Worm (Caenorhabditis elegans): ENCODE measurements around the gene asp-8.

Gene asp-8

ce11 chrV:3039282-3039681 is 14.9 kb downstream of the asp-8 start, which contains the start of gene chpf-2:
Gene chpf-2, minus strand, starts transcription at chrV:3039382.
- no peak for TF ChIP-seq ces-1 (GFP tag; optimal IDR thresholded peaks at IDR 0.05)
- no peak for TF ChIP-seq ham-2 (GFP tag; optimal IDR thresholded peaks at IDR 0.05)
- no peak for TF ChIP-seq elt-1 (tag; optimal IDR thresholded peaks at IDR 0.05; ENCODE audit: borderline replicate concordance, insufficient read depth)

DNA sequence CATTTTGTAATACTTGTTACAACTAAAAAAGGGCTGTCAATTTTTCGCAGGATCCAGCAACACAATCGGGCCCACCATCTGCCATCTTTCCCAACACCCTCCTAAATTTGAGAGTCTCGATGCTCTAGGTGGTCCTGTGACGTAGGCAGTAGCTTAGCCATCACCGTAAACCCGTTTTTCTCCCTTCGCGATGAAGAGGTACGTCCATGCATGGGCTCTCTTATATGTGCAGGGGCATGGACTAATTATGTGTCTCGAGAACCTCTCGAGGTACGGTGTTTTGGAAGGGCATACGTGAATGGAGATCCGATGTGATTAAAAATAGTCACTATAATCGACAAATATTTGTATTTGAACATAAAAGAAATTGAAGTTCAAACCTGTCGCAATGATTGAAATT is 16.6 kb downstream of the asp-8 start:
- TF ChIP-seq mls-2 (tag; optimal IDR thresholded peaks at IDR 0.05), result no peak
- no peak for TF ChIP-seq ham-2 (GFP tag; optimal IDR thresholded peaks at IDR 0.05)
- TF ChIP-seq unc-62 (GFP tag; optimal IDR thresholded peaks at IDR 0.05), result no peak

DNA sequence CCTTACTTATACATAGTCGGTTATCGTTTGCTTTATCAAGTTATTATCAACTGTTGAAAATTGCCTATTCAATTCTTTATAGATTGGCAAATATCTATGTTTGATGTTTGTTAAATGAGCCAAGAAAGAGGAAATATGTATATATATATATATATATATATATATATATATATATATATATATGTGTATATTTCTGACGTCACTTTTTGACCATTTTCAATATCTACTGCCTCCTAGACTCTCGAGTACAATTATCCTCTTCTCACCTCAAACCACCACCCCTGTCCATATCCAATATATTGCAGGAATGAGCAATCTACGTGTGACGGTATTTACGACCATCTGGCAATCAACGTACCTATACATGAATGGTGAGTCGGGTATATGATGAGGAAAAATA is 20.5 kb downstream of the asp-8 start, which contains the start of gene F59D6.1:
F59D6.1 (plus strand) TSS at position 301 of the 400 bp plus-strand sequence.
- TF ChIP-seq blmp-1 (tag; optimal IDR thresholded peaks at IDR 0.05), result no peak

DNA sequence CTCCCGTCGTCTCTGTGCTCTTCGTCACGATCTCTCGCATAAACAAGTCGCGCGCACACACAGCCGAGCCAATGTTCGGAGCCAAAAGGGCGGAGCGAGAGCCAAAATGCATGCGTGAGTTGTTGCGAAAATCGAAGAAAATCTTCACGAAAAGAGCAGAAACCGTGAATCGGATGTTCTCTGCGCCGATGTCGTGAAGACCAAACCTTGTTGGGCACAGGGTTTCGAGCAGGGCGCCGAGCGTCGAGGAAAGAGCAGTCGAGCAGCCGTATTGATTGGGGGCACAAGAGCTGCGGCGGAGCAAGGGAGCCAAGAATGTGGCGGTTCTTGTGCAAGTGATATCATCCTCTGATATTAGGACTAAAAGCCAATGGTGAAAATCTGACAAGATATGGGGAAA is 22.0 kb downstream of the asp-8 start:
- TF ChIP-seq hlh-1 (tag; optimal IDR thresholded peaks at IDR 0.05), result no peak

- TF ChIP-seq ceh-39 (tag; optimal IDR thresholded peaks at IDR 0.05) (no peak), unc-39 (tag; optimal IDR thresholded peaks at IDR 0.05) (no peak), elt-3 (tag; optimal IDR thresholded peaks at IDR 0.05) (no peak), elt-1 (tag; optimal IDR thresholded peaks at IDR 0.05; ENCODE audit: borderline replicate concordance, insufficient read depth) (no peak), mab-5 (tag; optimal IDR thresholded peaks at IDR 0.05) (no peak), nhr-76 (tag; optimal IDR thresholded peaks at IDR 0.05) (no peak), ztf-11 (tag; optimal IDR thresholded peaks at IDR 0.05) (no peak), nhr-12 (tag; optimal IDR thresholded peaks at IDR 0.05) (no peak), nhr-28 (tag; optimal IDR thresholded peaks at IDR 0.05) (no peak), ham-2 (GFP tag; optimal IDR thresholded peaks at IDR 0.05) (no peak), unc-62 (GFP tag; optimal IDR thresholded peaks at IDR 0.05) (no peak)
Measured at ce11 chrV:3054254-3054653, 29.9 kb downstream of the asp-8 start, which contains the start of gene C50H11.8. Gene C50H11.8, plus strand, starts transcription at chrV:3054554.

DNA sequence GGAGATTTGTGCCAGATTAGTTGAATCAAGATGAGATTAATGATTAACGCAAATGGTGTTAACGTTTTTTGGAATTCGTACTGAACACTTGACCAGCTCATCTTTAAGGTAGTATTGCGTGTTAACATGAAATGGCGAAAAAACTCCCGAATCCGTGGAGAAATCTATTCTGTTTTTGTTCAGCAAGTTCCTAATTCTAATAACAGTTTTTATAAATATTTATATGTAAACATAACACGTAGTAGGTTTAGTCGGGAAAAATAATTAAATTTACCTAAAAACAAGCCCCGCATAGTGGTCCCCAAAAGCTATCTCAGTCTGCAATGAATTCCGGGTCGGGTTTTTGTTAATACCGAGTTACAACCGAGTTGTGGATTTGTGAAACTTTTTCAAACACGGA is 34.6 kb downstream of the asp-8 start, which contains the start of gene str-244:
str-244 (minus strand) TSS at position 101 of the 400 bp plus-strand sequence.
- TF ChIP-seq nhr-237 (tag; optimal IDR thresholded peaks at IDR 0.05) (no peak), lin-13 (tag; optimal IDR thresholded peaks at IDR 0.05) (no peak), tbx-8 (GFP tag; optimal IDR thresholded peaks at IDR 0.05) (no peak), nhr-12 (tag; optimal IDR thresholded peaks at IDR 0.05) (no peak), flh-1 (GFP tag; optimal IDR thresholded peaks at IDR 0.05) (no peak), zip-8 (tag; optimal IDR thresholded peaks at IDR 0.05) (no peak), nhr-2 (tag; optimal IDR thresholded peaks at IDR 0.05) (no peak), cnd-1 (tag; optimal IDR thresholded peaks at IDR 0.05) (no peak), lsy-2 (tag; optimal IDR thresholded peaks at IDR 0.05) (no peak), unc-120 (tag; optimal IDR thresholded peaks at IDR 0.05; ENCODE audit: poor library complexity, severe bottlenecking) (no peak), mls-2 (tag; optimal IDR thresholded peaks at IDR 0.05) (no peak), unc-39 (tag; optimal IDR thresholded peaks at IDR 0.05) (no peak), ces-1 (GFP tag; optimal IDR thresholded peaks at IDR 0.05) (no peak), lin-32 (GFP tag; optimal IDR thresholded peaks at IDR 0.05) (no peak), snpc-4 (tag; optimal IDR thresholded peaks at IDR 0.05) (no peak), nhr-28 (tag; optimal IDR thresholded peaks at IDR 0.05) (no peak), ham-2 (GFP tag; optimal IDR thresholded peaks at IDR 0.05) (no peak), unc-62 (GFP tag; optimal IDR thresholded peaks at IDR 0.05) (no peak), M03D4.4 (tag; optimal IDR thresholded peaks at IDR 0.05) (no peak)

- TF ChIP-seq ceh-83 (GFP tag; optimal IDR thresholded peaks at IDR 0.05) (no peak), lsy-2 (tag; optimal IDR thresholded peaks at IDR 0.05) (no peak), lin-32 (GFP tag; optimal IDR thresholded peaks at IDR 0.05) (no peak), sptf-1 (tag; optimal IDR thresholded peaks at IDR 0.05) (no peak), ham-2 (GFP tag; optimal IDR thresholded peaks at IDR 0.05) (no peak), cnd-1 (tag; optimal IDR thresholded peaks at IDR 0.05) (no peak), ces-1 (GFP tag; optimal IDR thresholded peaks at IDR 0.05) (no peak), nhr-237 (tag; optimal IDR thresholded peaks at IDR 0.05) (no peak), mep-1 (tag; optimal IDR thresholded peaks at IDR 0.05) (no peak), nhr-12 (tag; optimal IDR thresholded peaks at IDR 0.05) (no peak), unc-120 (tag; optimal IDR thresholded peaks at IDR 0.05; ENCODE audit: poor library complexity, severe bottlenecking) (no peak), sem-2 (GFP tag; optimal IDR thresholded peaks at IDR 0.05) (no peak), blmp-1 (tag; optimal IDR thresholded peaks at IDR 0.05) (no peak), pha-4 (tag; optimal IDR thresholded peaks at IDR 0.05) (no peak), lin-13 (tag; optimal IDR thresholded peaks at IDR 0.05) (no peak), M03D4.4 (tag; optimal IDR thresholded peaks at IDR 0.05) (no peak), nhr-2 (tag; optimal IDR thresholded peaks at IDR 0.05) (no peak), unc-39 (tag; optimal IDR thresholded peaks at IDR 0.05) (no peak), nhr-28 (tag; optimal IDR thresholded peaks at IDR 0.05) (no peak)
Measured at ce11 chrV:3062078-3062477, 37.7 kb downstream of the asp-8 start, which contains the start of gene srt-15. Gene srt-15, minus strand, starts transcription at chrV:3062178.

Measured in whole organism, mixed stage, embryonic.